Fruit fly (Drosophila melanogaster) whole organism, wandering third instar larva: Measurements from ENCODE around the gene CG31819.

Experiments used
- Hr83 ChIP-seq: fragments of 200-300 bp; sonication (Bioruptor generic); optimal IDR thresholded peaks from 2 replicates; lab custom pipeline; 2016; ENCODE audit warnings: missing biosample characterization, mild to moderate bottlenecking, missing genetic modification characterization, moderate library complexity; ENCODE audit not compliant: poor library complexity, severe bottlenecking
- Mio ChIP-seq: sonication (Bioruptor generic); optimal IDR thresholded peaks from 2 replicates; lab custom pipeline; 2016; ENCODE audit warnings: missing biosample characterization, missing genetic modification characterization
- OdsH ChIP-seq: fragments of 200-800 bp; sonication (Bioruptor generic); optimal IDR thresholded peaks from 2 replicates; lab custom pipeline; 2016; ENCODE audit warnings: missing biosample characterization, mild to moderate bottlenecking, missing genetic modification characterization
- br ChIP-seq: fragments of 200-800 bp; sonication (Bioruptor generic); optimal IDR thresholded peaks from 2 replicates; lab custom pipeline; 2016; ENCODE audit warnings: missing biosample characterization, missing genetic modification characterization
- h ChIP-seq: fragments of 200-800 bp; sonication (Bioruptor generic); optimal IDR thresholded peaks from 3 replicates; lab custom pipeline; 2016; ENCODE audit warnings: missing biosample characterization, mild to moderate bottlenecking, missing genetic modification characterization

- TF ChIP-seq Hr83 (GFP tag; lab: Kevin White, UChicago) (no peak), h (GFP tag; lab: Kevin White, UChicago) (no peak), br (GFP tag; lab: Kevin White, UChicago) (no peak), Mio (GFP tag; lab: Kevin White, UChicago) (no peak), OdsH (GFP tag; lab: Kevin White, UChicago) (peak; percentile 4)
Observed at dm6 chr2L:16261576-16262217, 50.4 kb downstream of the CG31819 start, which contains the start of the genes twe and CG4935.
